Fruit fly (Drosophila melanogaster) whole organism, prepupa: ENCODE data around the gene Crys.
"Not testable (repeated sequence)": the region's sequence is repeated elsewhere in the genome, so short reads cannot be mapped to it uniquely, and the experiment has no call there.

Experiments used
- Blimp-1 ChIP-seq: fragments of 200-800 bp; sonication (Bioruptor generic); optimal IDR thresholded peaks from 3 replicates; lab custom pipeline; 2017; ENCODE audit warnings: missing biosample characterization, missing genetic modification characterization, mild to moderate bottlenecking, moderate library complexity, missing genetic modification reagents
- CG11762 ChIP-seq: fragments of 200-800 bp; sonication (Bioruptor generic); optimal IDR thresholded peaks from 3 replicates; lab custom pipeline; 2016; ENCODE audit warnings: missing biosample characterization, missing genetic modification characterization; ENCODE audit not compliant: insufficient read depth
- CG31627 ChIP-seq: fragments of 200-800 bp; sonication (Bioruptor generic); optimal IDR thresholded peaks from 3 replicates; lab custom pipeline; 2016; ENCODE audit warnings: missing biosample characterization, missing genetic modification characterization
- CG6163 ChIP-seq: fragments of 200-800 bp; sonication (Bioruptor generic); IDR thresholded peaks from 3 replicates; pipeline ENCODE4 v1.3.6; 2022; ENCODE audit warnings: missing biosample characterization, missing genetic modification characterization
- CG7368 ChIP-seq: fragments of 200-800 bp; sonication (Bioruptor generic); optimal IDR thresholded peaks from 3 replicates; lab custom pipeline; 2016; ENCODE audit warnings: missing biosample characterization, missing genetic modification characterization
- CG8119 ChIP-seq: fragments of 200-800 bp; sonication (Bioruptor generic); IDR thresholded peaks from 3 replicates; pipeline ENCODE4 v1.3.6; 2022; ENCODE audit warnings: missing biosample characterization, missing genetic modification characterization
- CG9139 ChIP-seq: fragments of 200-800 bp; sonication (Bioruptor generic); optimal IDR thresholded peaks from 3 replicates; lab custom pipeline; 2017; ENCODE audit warnings: missing biosample characterization, mild to moderate bottlenecking, missing genetic modification characterization
- Hr39 ChIP-seq: fragments of 200-800 bp; sonication (Bioruptor generic); optimal IDR thresholded peaks from 2 replicates; lab custom pipeline; 2016; ENCODE audit warnings: missing biosample characterization, missing genetic modification characterization
- Lpt ChIP-seq: fragments of 200-800 bp; sonication (Bioruptor generic); optimal IDR thresholded peaks from 3 replicates; lab custom pipeline; 2016; ENCODE audit warnings: missing biosample characterization, missing genetic modification characterization
- OdsH ChIP-seq: fragments of 200-800 bp; sonication (Bioruptor generic); optimal IDR thresholded peaks from 3 replicates; lab custom pipeline; 2016; ENCODE audit warnings: missing biosample characterization, missing genetic modification characterization
- Sox102F ChIP-seq: fragments of 200-800 bp; sonication (Bioruptor generic); optimal IDR thresholded peaks from 2 replicates; lab custom pipeline; 2016; ENCODE audit warnings: missing biosample characterization, mild to moderate bottlenecking, missing genetic modification characterization
- lz ChIP-seq: fragments of 200-800 bp; sonication (Bioruptor generic); optimal IDR thresholded peaks from 3 replicates; lab custom pipeline; 2016; ENCODE audit warnings: missing biosample characterization, missing genetic modification characterization
- pdm3 ChIP-seq: fragments of 200-800 bp; sonication (Bioruptor generic); optimal IDR thresholded peaks from 3 replicates; lab custom pipeline; 2016; ENCODE audit warnings: missing biosample characterization, missing genetic modification characterization

DNA sequence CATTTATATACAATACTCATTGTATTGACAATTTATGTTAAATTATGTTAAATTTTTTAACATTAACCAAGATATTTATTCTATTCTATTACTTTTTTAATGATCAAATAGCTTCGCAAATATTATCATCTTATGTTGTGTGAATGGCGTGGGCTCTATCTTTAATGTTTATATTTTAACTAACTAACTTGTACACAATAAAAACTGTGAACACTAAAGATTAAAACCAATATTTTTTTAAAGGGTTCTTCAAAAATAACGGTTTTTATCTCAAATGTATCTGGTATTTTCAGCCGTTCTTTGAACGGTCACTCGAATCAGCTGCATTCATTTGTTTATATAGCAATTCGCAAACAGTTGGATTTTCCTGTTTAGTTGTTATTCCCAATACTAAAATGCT is 52.6 kb downstream of the Crys start, which contains the start of gene Ada1-1:
- TF ChIP-seq CG8119; Blimp-1; CG11762; Lpt (GFP tag; lab: Kevin White, UChicago); OdsH (GFP tag; lab: Kevin White, UChicago); pdm3 (GFP tag; lab: Kevin White, UChicago); CG6163 (GFP tag; lab: Robert Waterston, UW); Hr39 (GFP tag; lab: Kevin White, UChicago); CG7368 (GFP tag; lab: Kevin White, UChicago); CG9139; CG31627 (GFP tag; lab: Kevin White, UChicago); Sox102F (GFP tag; lab: Kevin White, UChicago); lz (GFP tag; lab: Kevin White, UChicago): not testable (repeated sequence)
